Fruit fly (Drosophila melanogaster): ENCODE results near the gene CG43450.

DNA sequence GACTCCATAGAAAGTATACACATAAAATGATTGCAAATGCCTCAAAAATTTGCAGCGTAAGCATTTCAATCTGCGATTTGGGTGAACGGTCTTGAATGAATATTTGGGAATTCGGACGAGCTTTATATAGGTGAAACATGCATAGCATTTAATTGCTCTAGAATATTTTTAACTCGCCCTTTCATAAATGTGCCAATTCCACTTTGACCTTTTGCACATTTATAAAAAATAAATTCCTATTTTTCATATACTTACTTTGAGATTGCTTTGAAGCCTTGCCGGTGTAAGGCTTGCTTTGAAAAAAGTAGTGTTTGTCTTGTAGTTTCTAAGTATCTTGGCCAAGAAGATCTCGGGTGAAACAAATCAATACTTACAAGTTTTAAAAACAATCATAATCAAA, 39.5 kb downstream of the CG43450 start, which contains the start of gene Cyp313a5:
- TF ChIP-seq CG8478 (optimal IDR thresholded peaks at IDR 0.05) (no peak), CTCF (optimal IDR thresholded peaks at IDR 0.05) (no peak)

Data from S2 (cell line).